Worm (Caenorhabditis elegans) whole organism, L1 larva: Measurements from ENCODE around the gene C53A5.2.

Experiments
- Y116A8C.19 ChIP-seq: sonication (generic microtip); optimal IDR thresholded peaks from 2 replicates; lab custom pipeline; 2016; ENCODE audit warnings: missing compliant biosample characterization, missing genetic modification characterization, borderline replicate concordance
- aha-1 ChIP-seq: fragments of 150-350 bp; optimal IDR thresholded peaks from 2 replicates; lab custom pipeline; 2014; ENCODE audit warnings: missing biosample characterization, missing genetic modification characterization
- blmp-1 ChIP-seq: fragments of 150-350 bp; optimal IDR thresholded peaks from 2 replicates; lab custom pipeline; 2014; ENCODE audit warnings: missing biosample characterization, missing genetic modification characterization
- ceh-88 ChIP-seq: fragments of 200-800 bp; sonication (Bioruptor generic); IDR thresholded peaks from 2 replicates; pipeline ENCODE4 v1.3.6; 2022; ENCODE audit warnings: missing genetic modification characterization, missing compliant biosample characterization
- dpl-1 ChIP-seq, 3 experiments: fragments of 150-350 bp in 2 of 3; sonication (generic microtip) in 1 of 3; optimal IDR thresholded peaks; 2 replicates each; lab custom pipeline; 2014 to 2017; ENCODE audit warnings: missing biosample characterization in 3 of 3, missing genetic modification characterization in 3 of 3, missing genetic modification reagents in 3 of 3
- dsc-1 ChIP-seq: sonication (generic microtip); optimal IDR thresholded peaks from 2 replicates; lab custom pipeline; 2016; ENCODE audit warnings: mild to moderate bottlenecking, missing genetic modification characterization, missing compliant biosample characterization
- efl-1 ChIP-seq, 4 experiments: fragments of 150-350 bp; optimal IDR thresholded peaks in 3 of 4; peaks in 1 of 4; 1 replicate in 1 of 4; 2 replicates in 3 of 4; lab custom pipeline; 2014; ENCODE audit warnings: missing biosample characterization in 2 of 4, missing genetic modification characterization in 2 of 4, missing genetic modification reagents in 2 of 4
- elt-2 ChIP-seq: sonication (generic microtip); optimal IDR thresholded peaks from 2 replicates; lab custom pipeline; 2016; ENCODE audit warnings: missing genetic modification characterization, mild to moderate bottlenecking, inconsistent platforms, missing compliant biosample characterization, missing genetic modification reagents
- elt-3 ChIP-seq, 6 experiments: fragments of 150-350 bp in 1 of 6; sonication (generic microtip); optimal IDR thresholded peaks; 2 replicates each; lab custom pipeline; 2017 to 2018; ENCODE audit warnings: missing biosample characterization in 6 of 6, missing genetic modification characterization in 6 of 6, inconsistent platforms in 1 of 6
- fkh-8 ChIP-seq: sonication (generic microtip); optimal IDR thresholded peaks from 2 replicates; lab custom pipeline; 2016; ENCODE audit warnings: mild to moderate bottlenecking, missing genetic modification characterization, missing compliant biosample characterization
- grh-1 ChIP-seq: fragments of 200-800 bp; sonication (Bioruptor generic); IDR thresholded peaks from 2 replicates; pipeline ENCODE4 v1.3.6; 2022; ENCODE audit warnings: missing genetic modification reagents, missing genetic modification characterization, missing compliant biosample characterization
- hlh-17 ChIP-seq: fragments of 200-800 bp; sonication (Bioruptor generic); optimal IDR thresholded peaks from 2 replicates; lab custom pipeline; 2018; ENCODE audit warnings: missing genetic modification characterization, mild to moderate bottlenecking, missing compliant biosample characterization, moderate library complexity, borderline replicate concordance
- hpl-2 ChIP-seq: fragments of 150-350 bp; optimal IDR thresholded peaks from 2 replicates; lab custom pipeline; 2014; ENCODE audit warnings: missing biosample characterization, missing genetic modification reagents, missing genetic modification characterization
- irx-1 ChIP-seq: sonication (generic microtip); optimal IDR thresholded peaks from 2 replicates; lab custom pipeline; 2016; ENCODE audit warnings: missing genetic modification characterization, missing compliant biosample characterization
- isw-1 ChIP-seq: fragments of 200-800 bp; sonication (Bioruptor generic); IDR thresholded peaks from 2 replicates; pipeline ENCODE4 v1.3.6; 2022; ENCODE audit warnings: missing genetic modification characterization, missing compliant biosample characterization
- lin-14 ChIP-seq: fragments of 200-800 bp; sonication (Bioruptor generic); optimal IDR thresholded peaks from 2 replicates; lab custom pipeline; 2018; ENCODE audit warnings: mild to moderate bottlenecking, missing genetic modification characterization, moderate library complexity, missing compliant biosample characterization
- lin-35 ChIP-seq, 2 experiments: fragments of 150-350 bp; optimal IDR thresholded peaks; 2 replicates each; lab custom pipeline; 2014; ENCODE audit warnings: missing biosample characterization in 2 of 2, missing genetic modification characterization in 2 of 2, missing genetic modification reagents in 2 of 2
- lin-39 ChIP-seq: fragments of 150-350 bp; optimal IDR thresholded peaks from 2 replicates; lab custom pipeline; 2014; ENCODE audit warnings: missing biosample characterization, missing genetic modification reagents, missing genetic modification characterization
- lsy-2 ChIP-seq, 2 experiments: fragments of 150-350 bp; optimal IDR thresholded peaks; 2 replicates each; lab custom pipeline; 2014; ENCODE audit warnings: missing biosample characterization in 2 of 2, missing genetic modification characterization in 2 of 2
- mep-1 ChIP-seq: fragments of 150-350 bp; optimal IDR thresholded peaks from 2 replicates; lab custom pipeline; 2014; ENCODE audit warnings: missing biosample characterization, missing genetic modification characterization
- nhr-11 ChIP-seq: fragments of 150-350 bp; optimal IDR thresholded peaks from 2 replicates; lab custom pipeline; 2014; ENCODE audit warnings: missing biosample characterization, missing genetic modification characterization
- nhr-20 ChIP-seq: sonication (generic microtip); optimal IDR thresholded peaks from 2 replicates; lab custom pipeline; 2016; ENCODE audit warnings: mild to moderate bottlenecking, missing genetic modification characterization, missing compliant biosample characterization
- nhr-71 ChIP-seq: sonication (generic microtip); optimal IDR thresholded peaks from 2 replicates; lab custom pipeline; 2016; ENCODE audit warnings: mild to moderate bottlenecking, missing genetic modification characterization, moderate library complexity, missing compliant biosample characterization
- nhr-85 ChIP-seq: sonication (generic microtip); peaks from one replicate; lab custom pipeline; 2016; ENCODE audit warnings: missing genetic modification characterization, inconsistent platforms, missing compliant biosample characterization
- pax-3 ChIP-seq: fragments of 200-800 bp; sonication (Bioruptor generic); optimal IDR thresholded peaks from 2 replicates; lab custom pipeline; 2018; ENCODE audit warnings: mild to moderate bottlenecking, missing genetic modification characterization, moderate library complexity, missing compliant biosample characterization
- pqm-1 ChIP-seq: sonication (generic microtip); optimal IDR thresholded peaks from 3 replicates; lab custom pipeline; 2017; ENCODE audit warnings: missing biosample characterization, missing genetic modification characterization
- rnt-1 ChIP-seq: sonication (generic microtip); optimal IDR thresholded peaks from 2 replicates; lab custom pipeline; 2016; ENCODE audit warnings: mild to moderate bottlenecking, missing genetic modification characterization, moderate library complexity, missing compliant biosample characterization
- sptf-1 ChIP-seq: fragments of 150-350 bp; optimal IDR thresholded peaks from 2 replicates; lab custom pipeline; 2014; ENCODE audit warnings: missing biosample characterization, missing genetic modification characterization
- sup-37 ChIP-seq: fragments of 200-800 bp; sonication (Bioruptor generic); optimal IDR thresholded peaks from 2 replicates; lab custom pipeline; 2018; ENCODE audit warnings: mild to moderate bottlenecking, missing genetic modification characterization, missing compliant biosample characterization
- unc-130 ChIP-seq: fragments of 150-350 bp; optimal IDR thresholded peaks from 2 replicates; lab custom pipeline; 2017; ENCODE audit warnings: missing biosample characterization, missing genetic modification characterization, inconsistent platforms
- unc-30 ChIP-seq: sonication (generic microtip); optimal IDR thresholded peaks from 2 replicates; lab custom pipeline; 2017; ENCODE audit warnings: missing biosample characterization, missing genetic modification characterization
- unc-86 ChIP-seq: sonication (generic microtip); optimal IDR thresholded peaks from 2 replicates; lab custom pipeline; 2016; ENCODE audit warnings: missing genetic modification characterization, missing compliant biosample characterization
- unc-98 ChIP-seq: fragments of 200-800 bp; sonication (Bioruptor generic); IDR thresholded peaks from 2 replicates; pipeline ENCODE4 v1.3.6; 2022; ENCODE audit warnings: missing genetic modification characterization, missing compliant biosample characterization
- zip-4 ChIP-seq: fragments of 200-800 bp; sonication (Bioruptor generic); optimal IDR thresholded peaks from 2 replicates; lab custom pipeline; 2018; ENCODE audit warnings: mild to moderate bottlenecking, missing genetic modification characterization, moderate library complexity, missing compliant biosample characterization
- ztf-11 ChIP-seq, 2 experiments: sonication (generic microtip); optimal IDR thresholded peaks; 2 replicates each; lab custom pipeline; 2016 to 2017; ENCODE audit warnings: missing genetic modification characterization in 2 of 2, missing biosample characterization in 1 of 2, missing compliant biosample characterization in 1 of 2
- ztf-4 ChIP-seq: fragments of 150-350 bp; optimal IDR thresholded peaks from 2 replicates; lab custom pipeline; 2014; ENCODE audit warnings: missing biosample characterization, missing genetic modification characterization

C53A5.2 gene

DNA sequence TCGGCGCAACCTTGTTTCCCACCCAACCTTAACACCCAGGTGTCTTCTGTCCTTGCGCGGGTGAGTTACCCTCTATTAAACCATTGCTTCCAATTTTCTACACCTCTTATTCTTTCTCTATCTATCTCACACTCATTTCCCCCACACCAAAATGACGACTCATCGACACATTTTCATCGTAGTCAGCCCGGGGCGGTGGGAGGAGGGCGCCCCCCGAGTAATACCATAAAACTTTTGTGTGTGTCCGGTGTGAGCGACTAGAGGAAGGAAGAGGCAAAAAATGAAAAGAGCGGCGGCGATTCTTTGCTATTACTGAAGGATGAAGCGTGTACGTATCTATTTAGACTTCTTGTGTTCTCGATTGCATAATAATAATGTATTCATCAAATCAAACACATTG, 18.2 kb downstream of the C53A5.2 start:
- TF ChIP-seq ztf-11 (tag; optimal IDR thresholded peaks at IDR 0.05; lab: Kevin White, UChicago) (no peak), hlh-17 (GFP tag; lab: Kevin White, UChicago) (no peak), unc-98 (GFP tag; lab: Robert Waterston, UW) (no peak), zip-4 (GFP tag; lab: Kevin White, UChicago) (no peak), blmp-1 (tag; lab: Kevin White, UChicago) (no peak), nhr-71 (tag; lab: Kevin White, UChicago) (peak; percentile 1), pax-3 (peak; percentile 6), elt-2 (tag; lab: Kevin White, UChicago) (peak; percentile 17), efl-1 (optimal IDR thresholded peaks at IDR 0.05; lab: Kevin White, UChicago) (no peak), efl-1 (GFP tag; optimal IDR thresholded peaks at IDR 0.05 in 1 of 2; lab: Kevin White, UChicago) (peak in 1 of 2 experiments; percentile 74), lin-14 (GFP tag; lab: Kevin White, UChicago) (peak; percentile 62), nhr-20 (tag; lab: Kevin White, UChicago) (no peak), elt-3 (tag; optimal IDR thresholded peaks at IDR 0.05; lab: Kevin White, UChicago) (no peak), ztf-4 (tag; lab: Kevin White, UChicago) (no peak), Y116A8C.19 (tag; lab: Kevin White, UChicago) (no peak), rnt-1 (tag; lab: Kevin White, UChicago) (peak; percentile 20)

- TF ChIP-seq nhr-11 (tag; lab: Kevin White, UChicago) (no peak), elt-2 (tag; lab: Kevin White, UChicago) (peak; percentile 19), lin-14 (GFP tag; lab: Kevin White, UChicago) (peak; percentile 10)
Observed at ce11 chrV:14504120-14504519, 18.9 kb downstream of the C53A5.2 start.

- TF ChIP-seq lsy-2 (tag; optimal IDR thresholded peaks at IDR 0.05; lab: Kevin White, UChicago), result peak in 1 of 2 experiments; percentile 17
- no peak for TF ChIP-seq dpl-1 (GFP tag; optimal IDR thresholded peaks at IDR 0.05; lab: Kevin White, UChicago)
- TF ChIP-seq pqm-1 (tag; lab: Kevin White, UChicago), result peak; percentile 15
- peak in 1 of 2 experiments; percentile 51 for TF ChIP-seq lin-35 (GFP tag; optimal IDR thresholded peaks at IDR 0.05; lab: Kevin White, UChicago)
- TF ChIP-seq unc-98 (GFP tag; lab: Robert Waterston, UW), result no peak
- TF ChIP-seq nhr-71 (tag; lab: Kevin White, UChicago), result no peak
- TF ChIP-seq unc-30, result no peak
- no peak for TF ChIP-seq isw-1
- no peak for TF ChIP-seq irx-1 (tag; lab: Kevin White, UChicago)
- peak; percentile 9 for TF ChIP-seq nhr-20 (tag; lab: Kevin White, UChicago)
- no peak for TF ChIP-seq sptf-1 (tag; lab: Kevin White, UChicago)
- peak; percentile 47 for TF ChIP-seq nhr-85
- peak; percentile 83 for TF ChIP-seq elt-2 (tag; lab: Kevin White, UChicago)
- peak; percentile 54 for TF ChIP-seq lin-14 (GFP tag; lab: Kevin White, UChicago)
- peak in 1 of 6 experiments; percentile 42 for TF ChIP-seq elt-3 (tag; optimal IDR thresholded peaks at IDR 0.05; lab: Kevin White, UChicago)
- peak; percentile 88 for TF ChIP-seq blmp-1 (tag; lab: Kevin White, UChicago)
Observed at ce11 chrV:14503065-14503464, 19.9 kb downstream of the C53A5.2 start.

ce11 chrV:14501136-14501535, 21.9 kb downstream of the C53A5.2 start, which contains the start of gene R02D5.24:
R02D5.24 (plus strand) TSS chrV:14501340.
- TF ChIP-seq lin-14 (GFP tag; lab: Kevin White, UChicago) (peak; percentile 35), grh-1 (0 out of 2 replicates have a peak, but pooled peaks have one; percentile 7), sup-37 (GFP tag; lab: Kevin White, UChicago) (no peak), blmp-1 (tag; lab: Kevin White, UChicago) (peak; percentile 30), mep-1 (tag; lab: Kevin White, UChicago) (peak; percentile 1)

DNA sequence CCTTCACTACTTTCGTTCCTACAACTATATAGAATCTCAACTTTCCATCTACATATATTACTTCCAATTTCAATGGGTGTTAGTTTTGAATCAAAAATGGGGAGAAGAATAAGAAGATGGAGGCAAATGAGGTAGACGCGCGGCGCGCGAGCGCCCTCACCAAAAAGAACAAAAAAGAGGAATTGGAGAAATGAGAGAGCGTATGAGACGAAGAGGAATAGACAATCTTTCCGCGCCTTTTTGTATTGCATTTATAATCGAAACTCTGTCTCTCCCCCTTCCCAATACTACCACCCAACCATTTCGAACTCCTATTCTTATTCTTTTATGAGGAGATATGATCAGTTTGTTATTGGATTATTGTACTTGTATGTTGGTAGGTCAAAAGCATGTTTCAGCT, 22.5 kb downstream of the C53A5.2 start:
- TF ChIP-seq fkh-8 (tag; lab: Kevin White, UChicago), result no peak
- TF ChIP-seq lin-14 (GFP tag; lab: Kevin White, UChicago), result peak; percentile 53
- no peak for TF ChIP-seq zip-4 (GFP tag; lab: Kevin White, UChicago)
- TF ChIP-seq nhr-20 (tag; lab: Kevin White, UChicago), result no peak
- peak; percentile 57 for TF ChIP-seq blmp-1 (tag; lab: Kevin White, UChicago)
- TF ChIP-seq dsc-1 (tag; lab: Kevin White, UChicago), result no peak
- no peak for TF ChIP-seq aha-1 (tag; lab: Kevin White, UChicago)
- no peak for TF ChIP-seq lsy-2 (tag; optimal IDR thresholded peaks at IDR 0.05; lab: Kevin White, UChicago)
- no peak for TF ChIP-seq dpl-1 (GFP tag; optimal IDR thresholded peaks at IDR 0.05; lab: Kevin White, UChicago)
- no peak for TF ChIP-seq hpl-2 (GFP tag; lab: Kevin White, UChicago)
- TF ChIP-seq isw-1, result no peak
- no peak for TF ChIP-seq unc-130 (tag; lab: Kevin White, UChicago)
- TF ChIP-seq unc-86 (tag; lab: Kevin White, UChicago), result no peak
- no peak for TF ChIP-seq nhr-11 (tag; lab: Kevin White, UChicago)
- TF ChIP-seq mep-1 (tag; lab: Kevin White, UChicago), result peak; percentile 0
- peak; percentile 13 for TF ChIP-seq irx-1 (tag; lab: Kevin White, UChicago)
- TF ChIP-seq lin-39 (tag; lab: Kevin White, UChicago), result no peak
- TF ChIP-seq ceh-88 (GFP tag; lab: Robert Waterston, UW), result no peak
